Fruit fly (Drosophila melanogaster): Measurements from ENCODE around the gene CG13907.

DNA sequence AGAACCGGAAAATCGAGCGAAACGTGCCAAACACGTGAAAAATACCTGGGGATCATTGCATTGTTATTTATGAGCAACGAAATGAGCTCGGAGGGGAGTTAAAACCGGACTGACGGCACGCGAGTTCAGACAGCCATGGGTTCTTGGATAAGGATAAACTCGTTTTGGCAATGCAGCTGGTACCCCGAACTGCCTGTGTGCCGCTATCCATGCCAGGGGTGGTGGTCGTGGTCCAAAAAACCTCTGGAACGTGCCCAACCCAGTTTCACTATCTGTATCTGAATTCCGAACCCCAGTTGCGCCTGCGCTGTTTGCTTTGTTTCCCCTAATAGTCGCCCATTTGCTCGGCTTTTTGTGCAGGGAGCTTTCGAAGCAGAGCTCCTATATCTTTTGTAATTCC is 17.5 kb upstream of the CG13907 start:
- TF ChIP-seq CG8478 (optimal IDR thresholded peaks at IDR 0.05) (no peak), CTCF (optimal IDR thresholded peaks at IDR 0.05) (no peak)

All from S2 (cell line).